Worm (Caenorhabditis elegans): Measurements from ENCODE around the gene acn-1.

The acn-1 gene

DNA sequence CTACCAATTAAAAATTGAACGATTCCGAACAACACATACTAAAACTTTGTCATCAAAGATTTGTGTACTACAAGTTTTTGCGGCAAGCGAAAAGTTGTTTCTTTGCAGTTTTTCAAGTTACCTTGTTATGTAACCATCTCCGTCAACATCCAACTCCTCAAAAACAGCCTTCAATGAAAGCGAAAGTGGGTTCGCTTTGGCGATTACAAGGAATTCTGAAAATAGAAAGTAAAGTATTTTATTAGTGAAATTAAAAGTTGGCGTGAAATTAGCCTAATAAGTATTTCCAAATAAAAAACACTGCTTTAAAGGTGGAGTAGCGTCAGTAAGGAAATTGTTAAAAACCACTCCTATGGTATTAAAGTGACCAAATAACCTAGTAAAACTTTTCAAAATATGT lies 21.3 kb downstream of the acn-1 start:
- TF ChIP-seq blmp-1 (tag; optimal IDR thresholded peaks at IDR 0.05) (peak; percentile 74), nhr-85 (tag) (peak; percentile 77), nhr-12 (tag; optimal IDR thresholded peaks at IDR 0.05) (no peak), lin-14 (GFP tag; optimal IDR thresholded peaks at IDR 0.05) (peak; percentile 40)

DNA sequence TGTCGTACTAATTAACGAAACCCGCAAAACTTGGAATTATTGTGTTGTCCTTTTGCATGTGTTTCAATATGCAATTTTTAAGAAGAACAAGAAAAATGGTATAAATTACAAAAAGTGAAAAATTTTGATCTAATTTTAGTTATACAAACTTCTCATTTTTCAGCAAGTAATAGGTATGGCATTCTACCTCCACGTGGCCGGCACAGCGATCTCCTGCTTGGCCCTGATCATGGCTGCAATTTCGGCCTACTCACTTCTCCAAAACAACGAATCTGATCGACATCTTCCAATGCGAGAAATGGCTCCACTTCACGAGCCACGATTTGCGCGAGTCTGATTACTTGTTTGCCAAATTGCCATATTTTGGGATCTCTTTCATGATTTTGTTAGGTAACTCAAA lies 23.0 kb downstream of the acn-1 start:
- TF ChIP-seq lin-14 (GFP tag; optimal IDR thresholded peaks at IDR 0.05) (no peak), nhr-20 (tag; optimal IDR thresholded peaks at IDR 0.05) (no peak), ztf-11 (tag; optimal IDR thresholded peaks at IDR 0.05) (no peak), rnt-1 (tag; optimal IDR thresholded peaks at IDR 0.05) (no peak), unc-30 (tag; optimal IDR thresholded peaks at IDR 0.05) (no peak), nhr-85 (tag) (peak; percentile 15), sup-37 (GFP tag; optimal IDR thresholded peaks at IDR 0.05) (no peak), ets-5 (GFP tag; IDR thresholded peaks at IDR 0.05) (peak; percentile 91; the same call in 1 of the 2 replicates)

DNA sequence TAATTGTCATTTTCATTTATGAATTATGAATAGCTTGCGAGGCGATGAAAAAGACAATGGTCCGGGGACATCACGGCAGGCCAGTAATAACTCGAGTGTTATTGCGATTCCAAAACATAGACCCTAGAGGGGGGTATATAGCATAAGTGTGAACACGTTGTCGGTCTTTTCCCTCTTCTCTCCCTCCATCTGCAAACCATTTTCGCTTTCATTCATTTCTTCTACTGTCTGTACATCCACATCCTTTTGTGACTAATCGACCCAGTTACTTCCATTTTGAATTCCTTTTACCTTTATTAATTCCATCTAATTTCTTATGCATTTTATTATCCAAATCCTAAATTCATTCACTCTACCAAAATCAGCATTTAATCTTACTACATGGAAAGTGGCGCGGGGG lies 25.8 kb downstream of the acn-1 start:
- TF ChIP-seq blmp-1 (tag; optimal IDR thresholded peaks at IDR 0.05) = peak; percentile 85
- peak; percentile 8 for TF ChIP-seq lin-14 (GFP tag; optimal IDR thresholded peaks at IDR 0.05)
- TF ChIP-seq lin-35 (GFP tag; optimal IDR thresholded peaks at IDR 0.05) = no peak

DNA sequence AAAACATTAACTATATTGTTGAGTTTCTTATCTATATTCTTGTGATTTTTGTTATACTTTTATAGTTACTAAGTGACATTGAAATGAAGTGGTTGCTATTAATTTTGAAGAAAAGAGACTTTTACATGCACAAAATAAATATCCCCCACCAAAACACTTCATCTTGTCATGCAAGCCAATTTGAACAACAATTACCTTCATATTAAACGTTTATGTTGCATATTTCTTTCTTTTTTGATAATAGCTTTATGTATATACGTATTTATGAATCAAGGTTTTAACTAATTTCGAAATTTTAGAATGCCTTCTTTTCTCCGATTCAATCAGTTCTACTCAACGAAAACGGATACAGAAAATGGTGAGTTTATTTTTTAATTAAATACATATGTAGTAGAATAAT lies 29.1 kb downstream of the acn-1 start, which contains the start of gene clc-7:
TSS of gene clc-7 (plus strand) at position 301 of the 400 bp plus-strand sequence.
- TF ChIP-seq unc-98 (GFP tag; IDR thresholded peaks at IDR 0.05) = no peak
- no peak for TF ChIP-seq C04F5.9 (tag; optimal IDR thresholded peaks at IDR 0.05)
- no peak for TF ChIP-seq nhr-47 (tag; optimal IDR thresholded peaks at IDR 0.05)
- no peak for TF ChIP-seq hpl-2 (GFP tag; optimal IDR thresholded peaks at IDR 0.05)
- TF ChIP-seq xbp-1 (tag; optimal IDR thresholded peaks at IDR 0.05) = no peak
- TF ChIP-seq ceh-90 (tag; optimal IDR thresholded peaks at IDR 0.05) = no peak
- TF ChIP-seq ceh-63 (GFP tag; optimal IDR thresholded peaks at IDR 0.05) = no peak
- no peak for TF ChIP-seq lin-14 (GFP tag; optimal IDR thresholded peaks at IDR 0.05)
- TF ChIP-seq pqm-1 (tag; optimal IDR thresholded peaks at IDR 0.05) = no peak
- TF ChIP-seq lin-39 (tag; optimal IDR thresholded peaks at IDR 0.05) = no peak
- no peak for TF ChIP-seq unc-62 (GFP tag; optimal IDR thresholded peaks at IDR 0.05)
- TF ChIP-seq lsy-2 (tag; optimal IDR thresholded peaks at IDR 0.05) = no peak
- TF ChIP-seq fkh-8 (tag; optimal IDR thresholded peaks at IDR 0.05) = no peak
- no peak for TF ChIP-seq nhr-76 (tag; optimal IDR thresholded peaks at IDR 0.05)
- TF ChIP-seq nhr-28 (tag; optimal IDR thresholded peaks at IDR 0.05) = no peak
- TF ChIP-seq unc-130 (tag; optimal IDR thresholded peaks at IDR 0.05) = no peak
- no peak for TF ChIP-seq rnt-1 (tag; optimal IDR thresholded peaks at IDR 0.05)

DNA sequence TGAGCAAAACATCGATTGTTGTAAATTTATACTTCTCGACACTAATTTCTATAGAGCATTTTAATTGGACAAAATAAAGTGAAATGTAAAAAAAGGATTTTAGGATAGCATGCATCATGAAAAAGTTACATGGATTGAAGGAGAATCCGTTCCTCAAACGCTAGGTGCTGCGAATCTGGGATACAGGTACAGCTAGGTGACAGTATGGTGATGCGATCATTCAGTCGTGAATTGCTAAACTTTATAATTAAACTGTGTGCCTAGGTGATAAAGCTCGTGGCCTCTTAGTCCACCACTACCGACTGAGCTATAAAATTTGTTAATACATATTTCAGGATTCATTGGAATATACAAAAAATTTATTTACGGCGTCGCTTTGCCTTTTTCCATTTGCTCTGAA lies 30.3 kb downstream of the acn-1 start:
- TF ChIP-seq efl-1 (optimal IDR thresholded peaks at IDR 0.05) (no peak), efl-1 (GFP tag; optimal IDR thresholded peaks at IDR 0.05 in 1 of 2) (peak in 1 of 2 experiments; percentile 79), nhr-28 (tag; optimal IDR thresholded peaks at IDR 0.05) (no peak), nhr-77 (tag; optimal IDR thresholded peaks at IDR 0.05) (no peak)

DNA sequence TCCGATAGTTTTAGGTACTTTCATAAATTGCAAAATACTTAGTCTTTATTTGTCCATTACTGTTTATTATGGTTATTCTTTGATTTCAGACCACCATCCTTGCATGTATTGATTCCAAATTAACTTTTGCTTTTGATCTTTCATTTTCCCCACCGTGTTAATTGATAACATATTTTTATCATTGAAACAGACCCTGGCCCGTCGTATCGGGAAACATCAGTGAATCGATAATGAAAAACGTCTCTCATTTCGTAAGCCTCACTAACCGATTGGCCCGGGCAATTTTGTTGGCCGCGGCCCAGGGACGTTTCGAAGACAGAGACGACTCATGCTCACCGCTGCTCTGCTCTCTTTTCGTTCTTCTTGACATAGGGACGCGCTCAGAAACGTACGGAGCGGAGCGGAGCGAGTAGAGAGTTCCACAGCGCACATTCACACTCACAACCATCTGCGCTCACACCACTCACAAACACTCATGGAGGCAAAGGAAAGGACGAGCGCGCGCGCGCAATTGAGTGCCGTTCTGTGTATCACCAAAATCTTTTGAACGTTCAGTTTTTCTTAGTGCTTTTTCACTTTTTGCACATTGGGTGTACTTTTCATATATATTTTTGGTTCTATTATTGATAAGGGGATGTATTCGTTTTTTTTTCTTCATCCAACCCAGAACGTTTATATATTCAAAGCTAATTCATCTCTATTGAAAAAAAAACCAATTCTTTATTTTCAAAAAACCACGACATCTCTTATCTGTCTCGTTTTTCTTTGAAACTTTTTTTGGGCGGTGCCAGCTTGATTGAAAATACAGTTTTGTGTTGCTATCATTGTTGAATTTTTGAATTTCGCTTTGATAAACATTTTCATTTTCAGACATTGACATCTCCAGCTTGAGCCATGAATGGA lies 32.9 kb downstream of the acn-1 start, which contains the start of gene C24H10.2:
TSS of gene C24H10.2 (plus strand) at position 853 of the 903 bp plus-strand sequence.
- TF ChIP-seq unc-98 (GFP tag; IDR thresholded peaks at IDR 0.05) (no peak), C34B4.2 (tag; optimal IDR thresholded peaks at IDR 0.05) (no peak), aha-1 (tag; optimal IDR thresholded peaks at IDR 0.05) (no peak), isw-1 (GFP tag; IDR thresholded peaks at IDR 0.05) (no peak), mdl-1 (tag; optimal IDR thresholded peaks at IDR 0.05) (peak in 1 of 2 experiments; percentile 7), grh-1 (GFP tag; IDR thresholded peaks at IDR 0.05) (no peak), nhr-71 (tag; optimal IDR thresholded peaks at IDR 0.05) (peak; percentile 59), ceh-8 (GFP tag; optimal IDR thresholded peaks at IDR 0.05) (no peak), unc-86 (tag; optimal IDR thresholded peaks at IDR 0.05) (no peak), ceh-90 (tag; optimal IDR thresholded peaks at IDR 0.05) (no peak), mep-1 (tag; optimal IDR thresholded peaks at IDR 0.05) (no peak), lin-13 (GFP tag; optimal IDR thresholded peaks at IDR 0.05) (no peak), nhr-28 (tag; optimal IDR thresholded peaks at IDR 0.05) (no peak), zip-4 (GFP tag; optimal IDR thresholded peaks at IDR 0.05) (no peak), mab-9 (GFP tag; IDR thresholded peaks at IDR 0.05) (no peak), nhr-237 (tag; optimal IDR thresholded peaks at IDR 0.05) (no peak), nhr-19 (GFP tag; conservative IDR thresholded peaks at IDR 0.05) (no peak), ztf-11 (tag; optimal IDR thresholded peaks at IDR 0.05) (no peak)

All from whole organism, L1 larva.